Worm (Caenorhabditis elegans): Measurements from ENCODE around the gene nhr-189.

Gene nhr-189

DNA sequence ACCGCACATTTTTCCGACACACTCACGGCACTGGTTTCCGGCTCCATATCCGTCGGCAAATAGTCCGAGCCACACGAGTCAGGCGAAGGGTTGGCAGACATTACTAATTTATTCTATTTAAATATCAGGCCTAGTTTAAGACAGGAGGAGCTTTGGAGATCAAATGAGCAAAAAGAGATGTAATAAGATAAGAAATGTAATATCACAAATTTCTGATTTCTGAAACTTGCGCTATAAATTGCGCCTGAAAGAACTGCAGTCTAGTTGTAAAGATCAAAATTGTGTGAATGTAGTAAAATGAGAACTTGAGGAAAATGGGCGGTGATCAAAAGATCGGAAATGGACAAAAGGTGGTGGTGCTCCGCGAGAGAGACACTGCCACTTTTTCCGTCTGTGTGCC, 5.2 kb downstream of the nhr-189 start, which contains the start of gene nhr-186:
Gene nhr-186 (minus strand): TSS at position 101 of the 400 bp plus-strand sequence.
- TF ChIP-seq ces-1 (GFP tag; optimal IDR thresholded peaks at IDR 0.05), result no peak
- no peak for TF ChIP-seq M03D4.4 (tag; optimal IDR thresholded peaks at IDR 0.05)
- no peak for TF ChIP-seq lin-32 (GFP tag; optimal IDR thresholded peaks at IDR 0.05)
- TF ChIP-seq mab-5 (tag; optimal IDR thresholded peaks at IDR 0.05), result no peak
- TF ChIP-seq ceh-43 (GFP tag; optimal IDR thresholded peaks at IDR 0.05), result no peak
- TF ChIP-seq lin-13 (tag; optimal IDR thresholded peaks at IDR 0.05), result no peak
- no peak for TF ChIP-seq unc-120 (tag; optimal IDR thresholded peaks at IDR 0.05; ENCODE audit: poor library complexity, severe bottlenecking)
- TF ChIP-seq tbx-8 (GFP tag; optimal IDR thresholded peaks at IDR 0.05), result no peak
- TF ChIP-seq ham-2 (GFP tag; optimal IDR thresholded peaks at IDR 0.05), result no peak
- TF ChIP-seq sem-2 (GFP tag; optimal IDR thresholded peaks at IDR 0.05), result no peak
- TF ChIP-seq unc-39 (tag; optimal IDR thresholded peaks at IDR 0.05), result no peak
- no peak for TF ChIP-seq snpc-4 (tag; optimal IDR thresholded peaks at IDR 0.05)
- no peak for TF ChIP-seq nhr-12 (tag; optimal IDR thresholded peaks at IDR 0.05)
- no peak for TF ChIP-seq hlh-1 (tag; optimal IDR thresholded peaks at IDR 0.05)

DNA sequence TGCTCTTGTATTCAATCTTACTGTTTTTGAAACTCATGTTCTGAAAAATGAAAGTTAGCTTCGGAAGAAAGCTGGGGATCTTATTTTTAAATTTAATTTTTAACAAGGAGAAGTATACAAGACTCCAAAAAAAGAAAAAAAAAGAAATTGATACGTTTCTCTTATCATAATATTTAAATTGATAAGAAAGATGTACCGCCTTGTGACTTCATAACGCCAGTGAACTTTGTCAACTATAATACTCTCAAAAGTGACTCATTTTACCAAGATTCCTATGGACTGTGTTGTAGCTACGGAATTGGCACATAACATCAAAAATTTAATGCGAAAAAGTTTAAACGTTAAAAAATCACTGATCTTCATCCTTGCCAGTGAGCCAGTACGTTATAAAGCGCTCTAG, 8.3 kb downstream of the nhr-189 start:
- TF ChIP-seq nhr-237 (tag; optimal IDR thresholded peaks at IDR 0.05), result no peak
- no peak for TF ChIP-seq unc-120 (tag; optimal IDR thresholded peaks at IDR 0.05; ENCODE audit: poor library complexity, severe bottlenecking)
- TF ChIP-seq flh-1 (GFP tag; optimal IDR thresholded peaks at IDR 0.05), result no peak
- TF ChIP-seq bed-3 (GFP tag; optimal IDR thresholded peaks at IDR 0.05), result no peak
- no peak for TF ChIP-seq ztf-11 (tag; optimal IDR thresholded peaks at IDR 0.05)
- TF ChIP-seq mep-1 (tag; optimal IDR thresholded peaks at IDR 0.05), result no peak
- TF ChIP-seq ham-2 (GFP tag; optimal IDR thresholded peaks at IDR 0.05), result no peak
- no peak for TF ChIP-seq sem-2 (GFP tag; optimal IDR thresholded peaks at IDR 0.05)
- TF ChIP-seq lin-32 (GFP tag; optimal IDR thresholded peaks at IDR 0.05), result no peak
- TF ChIP-seq pha-4 (tag; optimal IDR thresholded peaks at IDR 0.05), result no peak
- no peak for TF ChIP-seq unc-62 (GFP tag; optimal IDR thresholded peaks at IDR 0.05)
- no peak for TF ChIP-seq mls-2 (tag; optimal IDR thresholded peaks at IDR 0.05)
- TF ChIP-seq cnd-1 (tag; optimal IDR thresholded peaks at IDR 0.05), result no peak
- TF ChIP-seq elt-3 (tag; optimal IDR thresholded peaks at IDR 0.05), result no peak
- TF ChIP-seq ces-1 (GFP tag; optimal IDR thresholded peaks at IDR 0.05), result no peak
- TF ChIP-seq M03D4.4 (tag; optimal IDR thresholded peaks at IDR 0.05), result no peak
- TF ChIP-seq blmp-1 (tag; optimal IDR thresholded peaks at IDR 0.05), result no peak
- TF ChIP-seq unc-39 (tag; optimal IDR thresholded peaks at IDR 0.05), result no peak
- no peak for TF ChIP-seq ceh-43 (GFP tag; optimal IDR thresholded peaks at IDR 0.05)
- no peak for TF ChIP-seq elt-1 (tag; optimal IDR thresholded peaks at IDR 0.05; ENCODE audit: borderline replicate concordance, insufficient read depth)

DNA sequence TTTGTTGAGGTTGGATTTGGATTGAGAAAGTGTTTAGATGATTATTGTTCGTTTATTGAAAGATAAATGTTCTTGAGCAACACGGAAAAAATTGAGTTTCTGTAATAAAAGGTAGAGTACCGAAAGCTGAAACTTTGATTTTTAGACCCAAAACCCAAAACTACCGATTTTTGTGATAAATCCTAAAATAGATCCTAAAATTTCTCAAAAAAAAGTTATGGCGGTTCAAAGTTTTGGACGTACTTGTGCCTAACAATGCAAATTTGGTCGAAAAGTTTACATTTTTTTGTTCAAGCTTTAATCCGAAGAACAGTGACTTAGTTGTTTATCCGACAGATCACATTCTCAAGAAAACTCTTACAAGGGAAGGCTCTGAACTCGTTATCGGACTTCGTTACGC, 12.8 kb downstream of the nhr-189 start, which contains the start of gene nhr-185:
Gene nhr-185 (minus strand): TSS at position 101 of the 400 bp plus-strand sequence.
- TF ChIP-seq M03D4.4 (tag; optimal IDR thresholded peaks at IDR 0.05), result no peak
- no peak for TF ChIP-seq elt-1 (tag; optimal IDR thresholded peaks at IDR 0.05; ENCODE audit: borderline replicate concordance, insufficient read depth)
- no peak for TF ChIP-seq unc-120 (tag; optimal IDR thresholded peaks at IDR 0.05; ENCODE audit: poor library complexity, severe bottlenecking)
- TF ChIP-seq zip-8 (tag; optimal IDR thresholded peaks at IDR 0.05), result no peak
- no peak for TF ChIP-seq mab-5 (tag; optimal IDR thresholded peaks at IDR 0.05)

DNA sequence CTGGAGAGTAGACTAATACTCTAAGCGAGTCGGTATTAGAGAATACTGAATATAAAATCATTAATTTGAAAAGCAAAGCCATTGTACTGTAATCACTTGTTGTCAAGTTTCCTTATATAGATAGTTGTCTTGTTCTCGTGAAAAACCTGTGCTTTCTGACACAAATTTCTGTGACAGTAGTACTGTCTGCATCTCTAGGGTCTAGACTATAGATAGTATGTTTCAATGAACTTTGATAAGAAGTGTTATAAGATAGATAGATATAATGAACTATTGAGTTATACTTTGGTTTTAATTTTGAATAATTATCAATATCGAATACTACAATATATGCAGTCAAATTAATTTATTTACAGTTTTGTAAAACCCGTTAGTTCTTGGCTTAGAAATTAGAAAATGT, 16.1 kb downstream of the nhr-189 start, which contains the start of gene ugt-32:
Gene ugt-32 (minus strand): TSS at position 82 of the 400 bp plus-strand sequence.
- TF ChIP-seq flh-1 (GFP tag; optimal IDR thresholded peaks at IDR 0.05), result no peak
- no peak for TF ChIP-seq lin-13 (tag; optimal IDR thresholded peaks at IDR 0.05)
- no peak for TF ChIP-seq lin-32 (GFP tag; optimal IDR thresholded peaks at IDR 0.05)
- no peak for TF ChIP-seq mls-2 (tag; optimal IDR thresholded peaks at IDR 0.05)
- no peak for TF ChIP-seq elt-3 (tag; optimal IDR thresholded peaks at IDR 0.05)
- no peak for TF ChIP-seq snpc-4 (tag; optimal IDR thresholded peaks at IDR 0.05)
- no peak for TF ChIP-seq sptf-1 (tag; optimal IDR thresholded peaks at IDR 0.05)
- no peak for TF ChIP-seq nhr-12 (tag; optimal IDR thresholded peaks at IDR 0.05)
- no peak for TF ChIP-seq tbx-8 (GFP tag; optimal IDR thresholded peaks at IDR 0.05)
- TF ChIP-seq nhr-237 (tag; optimal IDR thresholded peaks at IDR 0.05), result no peak
- TF ChIP-seq ceh-39 (tag; optimal IDR thresholded peaks at IDR 0.05), result no peak
- no peak for TF ChIP-seq bed-3 (GFP tag; optimal IDR thresholded peaks at IDR 0.05)
- TF ChIP-seq ceh-83 (GFP tag; optimal IDR thresholded peaks at IDR 0.05), result no peak
- no peak for TF ChIP-seq sem-2 (GFP tag; optimal IDR thresholded peaks at IDR 0.05)
- no peak for TF ChIP-seq ces-1 (GFP tag; optimal IDR thresholded peaks at IDR 0.05)
- TF ChIP-seq unc-39 (tag; optimal IDR thresholded peaks at IDR 0.05), result no peak
- TF ChIP-seq M03D4.4 (tag; optimal IDR thresholded peaks at IDR 0.05), result no peak
- TF ChIP-seq unc-120 (tag; optimal IDR thresholded peaks at IDR 0.05; ENCODE audit: poor library complexity, severe bottlenecking), result no peak
- no peak for TF ChIP-seq pha-4 (tag; optimal IDR thresholded peaks at IDR 0.05)
- no peak for TF ChIP-seq elt-1 (tag; optimal IDR thresholded peaks at IDR 0.05; ENCODE audit: borderline replicate concordance, insufficient read depth)

Data from whole organism, mixed stage, embryonic.